Fruit fly (Drosophila melanogaster) whole organism, embryonic: ENCODE data around the gene aralar1.

Source experiments
- Awh ChIP-seq: fragments of 200-800 bp; sonication (Bioruptor generic); IDR thresholded peaks from 2 replicates; pipeline ENCODE4, ENCODE4 v1.3.6; 2022; ENCODE audit warnings: missing biosample characterization, missing genetic modification characterization
- Bgb ChIP-seq: fragments of 200-800 bp; sonication (Bioruptor generic); IDR thresholded peaks from 2 replicates; pipeline ENCODE4 v1.3.6; 2022; ENCODE audit warnings: missing biosample characterization, missing genetic modification characterization; ENCODE audit not compliant: partially characterized antibody
- BtbVII ChIP-seq: fragments of 200-800 bp; sonication (Bioruptor generic); optimal IDR thresholded peaks from 3 replicates; lab custom pipeline; 2017; ENCODE audit warnings: missing biosample characterization, mild to moderate bottlenecking, missing genetic modification characterization
- CG10959 ChIP-seq: fragments of 200-800 bp; sonication (Bioruptor generic); IDR thresholded peaks from 2 replicates; pipeline ENCODE4 v1.3.6; 2022; ENCODE audit warnings: missing biosample characterization, missing genetic modification characterization
- CG14860 ChIP-seq: fragments of 200-800 bp; sonication (Bioruptor generic); IDR thresholded peaks from 3 replicates; pipeline ENCODE4 v1.3.6; 2022; ENCODE audit warnings: missing biosample characterization, missing genetic modification characterization; ENCODE audit not compliant: partially characterized antibody
- CG15514 ChIP-seq: fragments of 200-800 bp; sonication (Bioruptor generic); optimal IDR thresholded peaks from 3 replicates; lab custom pipeline; 2017; ENCODE audit warnings: missing biosample characterization, missing genetic modification characterization, mild to moderate bottlenecking, moderate library complexity, missing genetic modification reagents
- CG17186 ChIP-seq: fragments of 200-800 bp; sonication (Bioruptor generic); optimal IDR thresholded peaks from 3 replicates; lab custom pipeline; 2017; ENCODE audit warnings: missing biosample characterization, missing genetic modification reagents, missing genetic modification characterization
- CG1792 ChIP-seq: fragments of 200-800 bp; sonication (Bioruptor generic); optimal IDR thresholded peaks from 2 replicates; lab custom pipeline; 2016; ENCODE audit warnings: missing biosample characterization, missing genetic modification characterization
- CG1832 ChIP-seq: fragments of 200-800 bp; sonication (Bioruptor generic); optimal IDR thresholded peaks from 2 replicates; lab custom pipeline; 2017; ENCODE audit warnings: missing biosample characterization, mild to moderate bottlenecking, missing genetic modification characterization, inconsistent platforms
- CG2875 ChIP-seq: fragments of 200-800 bp; sonication (Bioruptor generic); optimal IDR thresholded peaks from 2 replicates; lab custom pipeline; 2017; ENCODE audit warnings: missing biosample characterization, mild to moderate bottlenecking, missing genetic modification characterization, missing genetic modification reagents
- CG30431 ChIP-seq: fragments of 200-800 bp; sonication (Bioruptor generic); optimal IDR thresholded peaks from 2 replicates; lab custom pipeline; 2017; ENCODE audit warnings: missing biosample characterization, missing genetic modification characterization
- CG3065 ChIP-seq: fragments of 200-800 bp; sonication (Bioruptor generic); optimal IDR thresholded peaks from 2 replicates; lab custom pipeline; 2016; ENCODE audit warnings: missing biosample characterization, missing genetic modification characterization
- CG31224 ChIP-seq: fragments of 200-800 bp; sonication (Bioruptor generic); IDR thresholded peaks from 2 replicates; pipeline ENCODE4 v1.3.6; 2022; ENCODE audit warnings: missing biosample characterization, missing genetic modification characterization
- CG4617 ChIP-seq: fragments of 200-800 bp; sonication (Bioruptor generic); optimal IDR thresholded peaks from 3 replicates; lab custom pipeline; 2016; ENCODE audit warnings: missing biosample characterization, missing genetic modification characterization, borderline replicate concordance
- CG4820 ChIP-seq: fragments of 200-800 bp; sonication (Bioruptor generic); optimal IDR thresholded peaks from 3 replicates; lab custom pipeline; 2016; ENCODE audit warnings: missing biosample characterization, missing genetic modification characterization
- CG7745 ChIP-seq: fragments of 200-800 bp; sonication (Bioruptor generic); optimal IDR thresholded peaks from 2 replicates; lab custom pipeline; 2018; ENCODE audit warnings: missing biosample characterization, mild to moderate bottlenecking, missing genetic modification characterization, moderate library complexity
- CG8290 ChIP-seq, 3 experiments: fragments of 200-800 bp; sonication (Bioruptor generic); optimal IDR thresholded peaks; 2 replicates each; lab custom pipeline; 2016 to 2019; ENCODE audit warnings: missing biosample characterization in 3 of 3, missing genetic modification characterization in 3 of 3, mild to moderate bottlenecking in 2 of 3, moderate library complexity in 1 of 3
- CHES-1-like ChIP-seq: fragments of 200-800 bp; sonication (Bioruptor generic); optimal IDR thresholded peaks from 2 replicates; lab custom pipeline; 2016; ENCODE audit warnings: missing biosample characterization, missing genetic modification characterization
- CTCF ChIP-seq: fragments of 200-800 bp; sonication (Bioruptor generic); optimal IDR thresholded peaks from 2 replicates; lab custom pipeline; 2017; ENCODE audit warnings: missing biosample characterization, mild to moderate bottlenecking, missing genetic modification characterization, moderate library complexity
- CoRest ChIP-seq: fragments of 200-800 bp; sonication (Bioruptor generic); optimal IDR thresholded peaks from 3 replicates; lab custom pipeline; 2018; ENCODE audit warnings: missing biosample characterization, mild to moderate bottlenecking, missing genetic modification characterization, moderate library complexity
- D19B ChIP-seq: fragments of 200-800 bp; sonication (Bioruptor generic); optimal IDR thresholded peaks from 2 replicates; lab custom pipeline; 2017; ENCODE audit warnings: missing biosample characterization, mild to moderate bottlenecking, missing genetic modification characterization
- Deaf1 ChIP-seq: fragments of 200-800 bp; optimal IDR thresholded peaks from 3 replicates; lab custom pipeline; 2019; ENCODE audit warnings: missing biosample characterization, mild to moderate bottlenecking, missing genetic modification characterization, moderate library complexity
- Dll ChIP-seq: fragments of 200-800 bp; sonication (Bioruptor generic); IDR thresholded peaks from 4 replicates; pipeline ENCODE4 v1.3.6; 2022; ENCODE audit warnings: missing biosample characterization, missing genetic modification characterization; ENCODE audit not compliant: partially characterized antibody
- Doc3 ChIP-seq: fragments of 200-800 bp; sonication (Bioruptor generic); IDR thresholded peaks from 3 replicates; pipeline ENCODE4 v1.3.6; 2022; ENCODE audit warnings: missing biosample characterization, missing genetic modification characterization; ENCODE audit not compliant: partially characterized antibody
- Hr78 ChIP-seq, 2 experiments: fragments of 200-800 bp in 1 of 2; fragments of >200 bp in 1 of 2; sonication (Bioruptor generic) in 1 of 2; optimal IDR thresholded peaks; 2 replicates each; lab custom pipeline; 2017 to 2019; ENCODE audit warnings: missing biosample characterization in 2 of 2, missing genetic modification characterization in 2 of 2, mild to moderate bottlenecking in 1 of 2, moderate library complexity in 1 of 2
- MTF-1 ChIP-seq: fragments of 200-800 bp; sonication (Bioruptor generic); optimal IDR thresholded peaks from 2 replicates; lab custom pipeline; 2018; ENCODE audit warnings: missing biosample characterization, mild to moderate bottlenecking, missing genetic modification characterization, borderline replicate concordance
- Mrtf ChIP-seq: fragments of 200-800 bp; sonication (Bioruptor generic); IDR thresholded peaks from 3 replicates; pipeline ENCODE4 v1.3.6; 2022; ENCODE audit warnings: missing biosample characterization, missing genetic modification characterization
- PHDP ChIP-seq: fragments of 200-800 bp; sonication (Bioruptor generic); optimal IDR thresholded peaks from 3 replicates; lab custom pipeline; 2018; ENCODE audit warnings: missing biosample characterization, mild to moderate bottlenecking, missing genetic modification characterization, moderate library complexity
- Poxn ChIP-seq: fragments of 200-800 bp; sonication (Bioruptor generic); IDR thresholded peaks from 2 replicates; pipeline ENCODE4 v1.3.6; 2022; ENCODE audit warnings: missing biosample characterization, missing genetic modification characterization
- Sry-δ ChIP-seq: fragments of 200-800 bp; sonication (Bioruptor generic); optimal IDR thresholded peaks from 2 replicates; lab custom pipeline; 2016; ENCODE audit warnings: missing biosample characterization, missing genetic modification characterization
- TFAM ChIP-seq: fragments of 200-800 bp; sonication (Bioruptor generic); optimal IDR thresholded peaks from 2 replicates; lab custom pipeline; 2017; ENCODE audit warnings: missing biosample characterization, missing genetic modification characterization, inconsistent platforms
- br ChIP-seq: fragments of >200 bp; optimal IDR thresholded peaks from 2 replicates; lab custom pipeline; 2017
- chm ChIP-seq: fragments of 200-800 bp; sonication (Bioruptor generic); IDR thresholded peaks from 2 replicates; pipeline ENCODE4 v1.3.6; 2022; ENCODE audit warnings: missing biosample characterization, missing genetic modification characterization
- fd96Cb ChIP-seq: fragments of 200-800 bp; sonication (Bioruptor generic); optimal IDR thresholded peaks from 2 replicates; lab custom pipeline; 2018; ENCODE audit warnings: missing biosample characterization, mild to moderate bottlenecking, missing genetic modification characterization, moderate library complexity
- ftz-f1 ChIP-seq: fragments of 200-800 bp; sonication (Bioruptor generic); optimal IDR thresholded peaks from 2 replicates; lab custom pipeline; 2016; ENCODE audit warnings: missing biosample characterization, missing genetic modification characterization
- gce ChIP-seq: fragments of 200-800 bp; sonication (Bioruptor generic); IDR thresholded peaks from 3 replicates; pipeline ENCODE4 v1.3.6; 2022; ENCODE audit warnings: missing biosample characterization, missing genetic modification characterization
- gfzf ChIP-seq: fragments of 200-800 bp; sonication (Bioruptor generic); optimal IDR thresholded peaks from 2 replicates; lab custom pipeline; 2016; ENCODE audit warnings: missing biosample characterization, mild to moderate bottlenecking, missing genetic modification characterization, moderate library complexity
- gsb ChIP-seq: fragments of 200-800 bp; sonication (Bioruptor generic); IDR thresholded peaks from 2 replicates; pipeline ENCODE4 v1.3.6; 2022; ENCODE audit warnings: missing biosample characterization, missing genetic modification characterization
- klu ChIP-seq: fragments of 200-800 bp; sonication (Bioruptor generic); IDR thresholded peaks from 2 replicates; pipeline ENCODE4 v1.3.6; 2022; ENCODE audit warnings: missing biosample characterization, missing genetic modification characterization
- mld ChIP-seq: fragments of 200-800 bp; sonication (Bioruptor generic); IDR thresholded peaks from 3 replicates; pipeline ENCODE4 v1.3.6; 2022; ENCODE audit warnings: missing biosample characterization, missing genetic modification characterization; ENCODE audit not compliant: partially characterized antibody
- onecut ChIP-seq: fragments of 200-800 bp; sonication (Bioruptor generic); IDR thresholded peaks from 2 replicates; pipeline ENCODE4 v1.3.6; 2022; ENCODE audit warnings: missing biosample characterization, missing genetic modification characterization
- p53 ChIP-seq: fragments of 200-800 bp; sonication (Bioruptor generic); optimal IDR thresholded peaks from 2 replicates; lab custom pipeline; 2016; ENCODE audit warnings: missing biosample characterization, missing genetic modification characterization
- phol ChIP-seq: fragments of 200-800 bp; sonication (Bioruptor generic); optimal IDR thresholded peaks from 3 replicates; lab custom pipeline; 2018; ENCODE audit warnings: missing biosample characterization, mild to moderate bottlenecking, missing genetic modification characterization, moderate library complexity
- pzg ChIP-seq: fragments of 200-800 bp; sonication (Bioruptor generic); optimal IDR thresholded peaks from 3 replicates; lab custom pipeline; 2018; ENCODE audit warnings: missing biosample characterization, mild to moderate bottlenecking, missing genetic modification characterization, moderate library complexity
- sob ChIP-seq: fragments of 200-800 bp; sonication (Bioruptor generic); IDR thresholded peaks from 2 replicates; pipeline ENCODE4 v1.3.6; 2022; ENCODE audit warnings: missing biosample characterization, missing genetic modification characterization
- toy ChIP-seq: fragments of 200-800 bp; sonication (Bioruptor generic); IDR thresholded peaks from 2 replicates; pipeline ENCODE4 v1.3.6; 2022; ENCODE audit warnings: missing biosample characterization, missing genetic modification characterization
- tup ChIP-seq: fragments of 200-800 bp; sonication (Bioruptor generic); optimal IDR thresholded peaks from 2 replicates; lab custom pipeline; 2016; ENCODE audit warnings: missing biosample characterization, mild to moderate bottlenecking, missing genetic modification characterization, moderate library complexity
- yki ChIP-seq: fragments of >200 bp; optimal IDR thresholded peaks from 3 replicates; lab custom pipeline; 2018
- zf30C ChIP-seq: fragments of 200-800 bp; sonication (Bioruptor generic); optimal IDR thresholded peaks from 3 replicates; lab custom pipeline; 2018; ENCODE audit warnings: missing biosample characterization, mild to moderate bottlenecking, missing genetic modification characterization

The aralar1 gene

dm6 chr3R:30459066-30459935 is 3.6 kb upstream of the aralar1 start, which contains the start of the genes CG2224 and CDase (continued):
- TF ChIP-seq CG30431 = no peak
- TF ChIP-seq pzg (GFP tag; lab: Kevin White, UChicago) = peak; percentile 75
- TF ChIP-seq sob (GFP tag; lab: Robert Waterston, UW) = no peak
- TF ChIP-seq CG4617 (GFP tag; lab: Kevin White, UChicago) = peak; percentile 16
- no peak for TF ChIP-seq tup (GFP tag; lab: Kevin White, UChicago)
- peak; percentile 68 for TF ChIP-seq Sry-δ (GFP tag; lab: Kevin White, UChicago)
- TF ChIP-seq CG7745 (tag; lab: Kevin White, UChicago) = no peak
- no peak for TF ChIP-seq Poxn (GFP tag; lab: Robert Waterston, UW)
- TF ChIP-seq CG31224 (GFP tag; lab: Robert Waterston, UW) = no peak
- no peak for TF ChIP-seq phol
- TF ChIP-seq CG10959 (GFP tag; lab: Robert Waterston, UW) = no peak
- peak; percentile 93 for TF ChIP-seq Bgb (GFP tag; lab: Robert Waterston, UW)
- no peak for TF ChIP-seq CG3065
- TF ChIP-seq Deaf1 (tag; lab: Kevin White, UChicago) = no peak
- TF ChIP-seq CG4820 = no peak
- peak; percentile 88 for TF ChIP-seq Doc3 (GFP tag; lab: Robert Waterston, UW)
- no peak for TF ChIP-seq CG2875 (GFP tag; lab: Kevin White, UChicago)
- TF ChIP-seq Hr78 (GFP tag; optimal IDR thresholded peaks at IDR 0.05; lab: Kevin White, UChicago) = no peak
- no peak for TF ChIP-seq CoRest
- no peak for TF ChIP-seq Awh (GFP tag; lab: Robert Waterston, UW)
- TF ChIP-seq CG8290 (GFP tag; optimal IDR thresholded peaks at IDR 0.05; lab: Kevin White, UChicago) = no peak
- TF ChIP-seq CG8290 (tag; optimal IDR thresholded peaks at IDR 0.05; lab: Kevin White, UChicago) = peak in 1 of 2 experiments; percentile 48
- TF ChIP-seq p53 = no peak
- TF ChIP-seq gce (GFP tag; lab: Robert Waterston, UW) = no peak
- TF ChIP-seq CG17186 (GFP tag; lab: Kevin White, UChicago) = peak; percentile 8
- no peak for TF ChIP-seq TFAM (GFP tag; lab: Kevin White, UChicago)
- no peak for TF ChIP-seq onecut (GFP tag; lab: Robert Waterston, UW)
- TF ChIP-seq klu (GFP tag; lab: Robert Waterston, UW) = 0 out of 2 replicates have a peak, but pooled peaks have one; percentile 14
- TF ChIP-seq br (lab: Kevin White, UChicago) = no peak
- TF ChIP-seq mld (GFP tag; lab: Robert Waterston, UW) = peak; percentile 79
- TF ChIP-seq CG1832 = no peak
- TF ChIP-seq zf30C = no peak
- TF ChIP-seq CG14860 (GFP tag; lab: Robert Waterston, UW) = peak; percentile 89
- no peak for TF ChIP-seq MTF-1
- peak; percentile 91 for TF ChIP-seq Dll
- no peak for TF ChIP-seq chm
- TF ChIP-seq CG15514 (GFP tag; lab: Kevin White, UChicago) = peak; percentile 62
- TF ChIP-seq gsb (GFP tag; lab: Robert Waterston, UW) = no peak
- TF ChIP-seq CG1792 (GFP tag; lab: Kevin White, UChicago) = no peak
- peak; percentile 54 for TF ChIP-seq gfzf (GFP tag; lab: Kevin White, UChicago)
- no peak for TF ChIP-seq ftz-f1 (GFP tag; lab: Kevin White, UChicago)
- TF ChIP-seq CTCF (GFP tag; lab: Kevin White, UChicago) = peak; percentile 28
- TF ChIP-seq yki (lab: Kevin White, UChicago) = no peak
- TF ChIP-seq toy (GFP tag; lab: Robert Waterston, UW) = no peak
- no peak for TF ChIP-seq CHES-1-like (GFP tag; lab: Kevin White, UChicago)
- no peak for TF ChIP-seq BtbVII
- TF ChIP-seq Mrtf (GFP tag; lab: Robert Waterston, UW) = no peak
- no peak for TF ChIP-seq fd96Cb (tag; lab: Kevin White, UChicago)
- TF ChIP-seq PHDP (tag; lab: Kevin White, UChicago) = peak; percentile 8
- TF ChIP-seq D19B (GFP tag; lab: Kevin White, UChicago) = no peak
